Fruit fly (Drosophila melanogaster) whole organism, embryonic: ENCODE data around the gene CG18858.

ENCODE experiments used
- Antp ChIP-seq: fragments of 200-800 bp; sonication (Bioruptor generic); optimal IDR thresholded peaks from 3 replicates; lab custom pipeline; 2016; ENCODE audit warnings: missing biosample characterization, missing genetic modification characterization
- Atf3 ChIP-seq: fragments of 200-800 bp; sonication (Bioruptor generic); optimal IDR thresholded peaks from 3 replicates; lab custom pipeline; 2016; ENCODE audit warnings: missing biosample characterization, missing genetic modification characterization
- B-H2 ChIP-seq: fragments of 200-800 bp; sonication (Bioruptor generic); optimal IDR thresholded peaks from 2 replicates; lab custom pipeline; 2018; ENCODE audit warnings: missing biosample characterization, mild to moderate bottlenecking, missing genetic modification characterization
- C15 ChIP-seq: fragments of 200-800 bp; sonication (Bioruptor generic); IDR thresholded peaks from 3 replicates; pipeline ENCODE4 v1.3.6; 2022; ENCODE audit warnings: missing biosample characterization, missing genetic modification characterization
- CG10267 ChIP-seq: fragments of 200-800 bp; sonication (Bioruptor generic); optimal IDR thresholded peaks from 2 replicates; lab custom pipeline; 2018; ENCODE audit warnings: missing biosample characterization, mild to moderate bottlenecking, missing genetic modification characterization, moderate library complexity
- CG10366 ChIP-seq: fragments of 200-800 bp; sonication (Bioruptor generic); IDR thresholded peaks from 2 replicates; pipeline ENCODE4 v1.3.6; 2022; ENCODE audit warnings: missing biosample characterization, missing genetic modification characterization
- CG14441 ChIP-seq: fragments of 200-800 bp; sonication (Bioruptor generic); IDR thresholded peaks from 2 replicates; pipeline ENCODE4 v1.3.6; 2022; ENCODE audit warnings: missing biosample characterization, missing genetic modification characterization
- CG15073 ChIP-seq: fragments of 200-800 bp; sonication (Bioruptor generic); optimal IDR thresholded peaks from 2 replicates; lab custom pipeline; 2016; ENCODE audit warnings: missing biosample characterization, missing genetic modification characterization
- CG1603 ChIP-seq: fragments of 200-800 bp; sonication (Bioruptor generic); optimal IDR thresholded peaks from 2 replicates; lab custom pipeline; 2019; ENCODE audit warnings: missing biosample characterization, mild to moderate bottlenecking, missing genetic modification characterization, moderate library complexity
- CG17385 ChIP-seq: fragments of 200-800 bp; sonication (Bioruptor generic); optimal IDR thresholded peaks from 3 replicates; lab custom pipeline; 2018; ENCODE audit warnings: missing biosample characterization, mild to moderate bottlenecking, missing genetic modification characterization
- CG17568 ChIP-seq: fragments of 200-800 bp; sonication (Bioruptor generic); optimal IDR thresholded peaks from 2 replicates; lab custom pipeline; 2018; ENCODE audit warnings: missing biosample characterization, mild to moderate bottlenecking, missing genetic modification characterization, moderate library complexity
- CG17912 ChIP-seq: fragments of 200-800 bp; sonication (Bioruptor generic); optimal IDR thresholded peaks from 2 replicates; lab custom pipeline; 2018; ENCODE audit warnings: missing biosample characterization, mild to moderate bottlenecking, missing genetic modification characterization
- CG2712 ChIP-seq: fragments of 200-800 bp; optimal IDR thresholded peaks from 3 replicates; lab custom pipeline; 2019; ENCODE audit warnings: missing biosample characterization, mild to moderate bottlenecking, missing genetic modification characterization, moderate library complexity
- CG2875 ChIP-seq: fragments of 200-800 bp; sonication (Bioruptor generic); optimal IDR thresholded peaks from 2 replicates; lab custom pipeline; 2017; ENCODE audit warnings: missing biosample characterization, mild to moderate bottlenecking, missing genetic modification characterization, missing genetic modification reagents
- CG30403 ChIP-seq: fragments of 200-800 bp; sonication (Bioruptor generic); optimal IDR thresholded peaks from 3 replicates; lab custom pipeline; 2016; ENCODE audit warnings: missing biosample characterization, missing genetic modification characterization
- CG34376 ChIP-seq: fragments of 200-800 bp; sonication (Bioruptor generic); optimal IDR thresholded peaks from 2 replicates; lab custom pipeline; 2018; ENCODE audit warnings: missing biosample characterization, mild to moderate bottlenecking, missing genetic modification characterization
- CG4424 ChIP-seq: fragments of 200-800 bp; sonication (Bioruptor generic); optimal IDR thresholded peaks from 3 replicates; lab custom pipeline; 2016; ENCODE audit warnings: missing biosample characterization, missing genetic modification characterization
- CG4820 ChIP-seq: fragments of 200-800 bp; sonication (Bioruptor generic); optimal IDR thresholded peaks from 3 replicates; lab custom pipeline; 2016; ENCODE audit warnings: missing biosample characterization, missing genetic modification characterization
- CG7271 ChIP-seq: fragments of 200-800 bp; sonication (Bioruptor generic); optimal IDR thresholded peaks from 2 replicates; lab custom pipeline; 2018; ENCODE audit warnings: missing biosample characterization, mild to moderate bottlenecking, missing genetic modification characterization, moderate library complexity
- CG8359 ChIP-seq: fragments of 200-800 bp; sonication (Bioruptor generic); optimal IDR thresholded peaks from 2 replicates; lab custom pipeline; 2017; ENCODE audit warnings: missing biosample characterization, mild to moderate bottlenecking, missing genetic modification characterization, borderline replicate concordance
- CG9609 ChIP-seq: fragments of 200-800 bp; sonication (Bioruptor generic); optimal IDR thresholded peaks from 3 replicates; lab custom pipeline; 2016; ENCODE audit warnings: missing biosample characterization, missing genetic modification characterization
- D19B ChIP-seq: fragments of 200-800 bp; sonication (Bioruptor generic); optimal IDR thresholded peaks from 2 replicates; lab custom pipeline; 2017; ENCODE audit warnings: missing biosample characterization, mild to moderate bottlenecking, missing genetic modification characterization
- Ets97D ChIP-seq: fragments of 200-800 bp; sonication (Bioruptor generic); optimal IDR thresholded peaks from 3 replicates; lab custom pipeline; 2016; ENCODE audit warnings: missing biosample characterization, missing genetic modification characterization
- Fer1 ChIP-seq: fragments of 200-800 bp; sonication (Bioruptor generic); optimal IDR thresholded peaks from 2 replicates; lab custom pipeline; 2017; ENCODE audit warnings: missing biosample characterization, mild to moderate bottlenecking, missing genetic modification characterization
- Kr ChIP-seq: fragments of 200-800 bp; sonication (Bioruptor generic); optimal IDR thresholded peaks from 2 replicates; lab custom pipeline; 2017; ENCODE audit warnings: missing biosample characterization, mild to moderate bottlenecking, missing genetic modification characterization
- Lhr ChIP-seq: fragments of 200-800 bp; sonication (Bioruptor generic); optimal IDR thresholded peaks from 3 replicates; lab custom pipeline; 2017; ENCODE audit warnings: mild to moderate bottlenecking, missing biosample characterization, missing genetic modification reagents, missing genetic modification characterization
- Mrtf ChIP-seq: fragments of 200-800 bp; sonication (Bioruptor generic); IDR thresholded peaks from 3 replicates; pipeline ENCODE4 v1.3.6; 2022; ENCODE audit warnings: missing biosample characterization, missing genetic modification characterization
- NK7.1 ChIP-seq: fragments of 200-800 bp; sonication (Bioruptor generic); optimal IDR thresholded peaks from 3 replicates; lab custom pipeline; 2016; ENCODE audit warnings: missing biosample characterization, missing genetic modification characterization
- Neu2 ChIP-seq: fragments of 200-800 bp; sonication (Bioruptor generic); optimal IDR thresholded peaks from 3 replicates; lab custom pipeline; 2016; ENCODE audit warnings: missing biosample characterization, missing genetic modification characterization, borderline replicate concordance
- Sry-β ChIP-seq: fragments of 200-800 bp; sonication (Bioruptor generic); optimal IDR thresholded peaks from 2 replicates; lab custom pipeline; 2018; ENCODE audit warnings: missing biosample characterization, mild to moderate bottlenecking, missing genetic modification characterization, moderate library complexity
- al ChIP-seq: fragments of 200-800 bp; sonication (Bioruptor generic); IDR thresholded peaks from 2 replicates; pipeline ENCODE4 v1.3.6; 2022; ENCODE audit warnings: missing biosample characterization, missing genetic modification characterization
- aop ChIP-seq: fragments of 200-800 bp; sonication (Bioruptor generic); IDR thresholded peaks from 2 replicates; pipeline ENCODE4 v1.3.6; 2022; ENCODE audit warnings: missing biosample characterization, missing genetic modification characterization
- az2 ChIP-seq: fragments of 200-800 bp; sonication (Bioruptor generic); optimal IDR thresholded peaks from 3 replicates; lab custom pipeline; 2016; ENCODE audit warnings: missing biosample characterization, missing genetic modification characterization
- dan ChIP-seq: fragments of 200-800 bp; sonication (Bioruptor generic); IDR thresholded peaks from 2 replicates; pipeline ENCODE4 v1.3.6; 2022; ENCODE audit warnings: missing biosample characterization, missing genetic modification characterization
- dmrt11E ChIP-seq: fragments of 200-800 bp; sonication (Bioruptor generic); optimal IDR thresholded peaks from 3 replicates; lab custom pipeline; 2018; ENCODE audit warnings: missing biosample characterization, mild to moderate bottlenecking, missing genetic modification characterization, moderate library complexity
- fru ChIP-seq: fragments of >200 bp; optimal IDR thresholded peaks from 2 replicates; lab custom pipeline; 2017
- ftz-f1 ChIP-seq: fragments of 200-800 bp; sonication (Bioruptor generic); optimal IDR thresholded peaks from 2 replicates; lab custom pipeline; 2016; ENCODE audit warnings: missing biosample characterization, missing genetic modification characterization
- ind ChIP-seq: fragments of 200-800 bp; sonication (Bioruptor generic); optimal IDR thresholded peaks from 3 replicates; lab custom pipeline; 2016; ENCODE audit warnings: missing biosample characterization, missing genetic modification characterization
- lov ChIP-seq, 2 experiments: fragments of 200-800 bp in 1 of 2; fragments of >200 bp in 1 of 2; sonication (Bioruptor generic) in 1 of 2; IDR thresholded peaks in 1 of 2; optimal IDR thresholded peaks in 1 of 2; 2 replicates in 1 of 2; 3 replicates in 1 of 2; pipeline versions ENCODE4 v1.3.6 to Lab custom; 2017 to 2022; ENCODE audit warnings: missing biosample characterization in 1 of 2, missing genetic modification characterization in 1 of 2
- nerfin-1 ChIP-seq: fragments of 200-800 bp; sonication (Bioruptor generic); optimal IDR thresholded peaks from 3 replicates; lab custom pipeline; 2019; ENCODE audit warnings: missing biosample characterization, mild to moderate bottlenecking, missing genetic modification characterization, moderate library complexity
- nmo ChIP-seq: fragments of 200-800 bp; sonication (Bioruptor generic); optimal IDR thresholded peaks from 2 replicates; lab custom pipeline; 2018; ENCODE audit warnings: missing biosample characterization, mild to moderate bottlenecking, missing genetic modification characterization, moderate library complexity
- onecut ChIP-seq: fragments of 200-800 bp; sonication (Bioruptor generic); IDR thresholded peaks from 2 replicates; pipeline ENCODE4 v1.3.6; 2022; ENCODE audit warnings: missing biosample characterization, missing genetic modification characterization
- pan ChIP-seq, 4 experiments: fragments of >200 bp in 3 of 4; fragments of 200-800 bp in 1 of 4; sonication (Bioruptor generic) in 1 of 4; optimal IDR thresholded peaks in 3 of 4; IDR thresholded peaks in 1 of 4; 2 replicates each; pipeline versions ENCODE4 v1.3.6 to Lab custom; 2017 to 2022; ENCODE audit warnings: missing biosample characterization in 2 of 4, missing genetic modification characterization in 2 of 4, mixed read lengths in 1 of 4
- pita ChIP-seq: fragments of 200-800 bp; sonication (Bioruptor generic); optimal IDR thresholded peaks from 2 replicates; lab custom pipeline; 2017; ENCODE audit warnings: missing biosample characterization, mild to moderate bottlenecking, missing genetic modification characterization
- run ChIP-seq: fragments of 200-800 bp; sonication (Bioruptor generic); optimal IDR thresholded peaks from 3 replicates; lab custom pipeline; 2018; ENCODE audit warnings: missing biosample characterization, mild to moderate bottlenecking, missing genetic modification characterization
- salm ChIP-seq: fragments of 200-800 bp; sonication (Bioruptor generic); optimal IDR thresholded peaks from 2 replicates; lab custom pipeline; 2018; ENCODE audit warnings: missing biosample characterization, mild to moderate bottlenecking, missing genetic modification characterization
- sens ChIP-seq: fragments of 200-800 bp; sonication (Bioruptor generic); peaks from one replicate; lab custom pipeline; 2016; ENCODE audit warnings: missing biosample characterization, missing genetic modification characterization
- sima ChIP-seq: fragments of 200-800 bp; sonication (Bioruptor generic); optimal IDR thresholded peaks from 2 replicates; lab custom pipeline; 2016; ENCODE audit warnings: missing biosample characterization, missing genetic modification characterization
- unc-4 ChIP-seq: fragments of 200-800 bp; sonication (Bioruptor generic); IDR thresholded peaks from 2 replicates; pipeline ENCODE4 v1.3.6; 2022; ENCODE audit warnings: missing biosample characterization, missing genetic modification characterization; ENCODE audit not compliant: partially characterized antibody
- z ChIP-seq: fragments of 200-800 bp; sonication (Bioruptor generic); IDR thresholded peaks from 3 replicates; pipeline ENCODE4 v1.3.6; 2022; ENCODE audit warnings: missing biosample characterization, missing genetic modification characterization

CG18858 gene

dm6 chr2L:20414750-20415211 lies 44.1 kb downstream of the CG18858 start, which contains the start of gene CG10947 (continued):
- no peak for TF ChIP-seq salm (tag; lab: Kevin White, UChicago)
- no peak for TF ChIP-seq fru
- TF ChIP-seq B-H2 (GFP tag; lab: Kevin White, UChicago): peak; percentile 75
- TF ChIP-seq Mrtf (GFP tag; lab: Robert Waterston, UW): peak; percentile 19; the same call in 1 of the 3 replicates
- peak; percentile 57 for TF ChIP-seq Ets97D (GFP tag; lab: Kevin White, UChicago)
- TF ChIP-seq Kr: no peak
- TF ChIP-seq Fer1 (GFP tag; lab: Kevin White, UChicago): peak; percentile 61
- TF ChIP-seq pita: no peak
- peak; percentile 62 for TF ChIP-seq unc-4 (GFP tag; lab: Robert Waterston, UW)
- no peak for TF ChIP-seq sima
- peak; percentile 47 for TF ChIP-seq CG2712 (tag; lab: Kevin White, UChicago)
- peak; percentile 60 for TF ChIP-seq nmo
- TF ChIP-seq CG2875: peak; percentile 65
- peak; percentile 44 for TF ChIP-seq D19B (GFP tag; lab: Kevin White, UChicago)
- TF ChIP-seq nerfin-1 (tag; lab: Kevin White, UChicago): no peak
- TF ChIP-seq CG4820 (GFP tag; lab: Kevin White, UChicago): peak; percentile 56
- TF ChIP-seq ftz-f1 (GFP tag; lab: Kevin White, UChicago): peak; percentile 11
- TF ChIP-seq CG17912 (GFP tag; lab: Kevin White, UChicago): peak; percentile 82
- no peak for TF ChIP-seq pan (optimal IDR thresholded peaks at IDR 0.05; lab: Kevin White, UChicago)
- TF ChIP-seq pan (GFP tag; optimal IDR thresholded peaks at IDR 0.05 in 1 of 2, IDR thresholded peaks at IDR 0.05 in 1 of 2): peak in 1 of 2 experiments; percentile 54
- TF ChIP-seq CG17568 (GFP tag; lab: Kevin White, UChicago): peak; percentile 66
- peak; percentile 70 for TF ChIP-seq Antp (GFP tag; lab: Kevin White, UChicago)
- peak; percentile 57 for TF ChIP-seq NK7.1
- TF ChIP-seq Sry-β (GFP tag; lab: Kevin White, UChicago): no peak
- peak; percentile 73 for TF ChIP-seq onecut
- peak; percentile 7 for TF ChIP-seq CG34376 (GFP tag; lab: Kevin White, UChicago)
- TF ChIP-seq CG15073 (GFP tag; lab: Kevin White, UChicago): no peak
- peak; percentile 74 for TF ChIP-seq CG4424 (GFP tag; lab: Kevin White, UChicago)
- TF ChIP-seq CG10267 (tag; lab: Kevin White, UChicago): peak; percentile 81
- TF ChIP-seq CG10366 (GFP tag; lab: Robert Waterston, UW): peak; percentile 52
- TF ChIP-seq al (GFP tag; lab: Robert Waterston, UW): no peak
- no peak for TF ChIP-seq z (GFP tag; lab: Robert Waterston, UW)
- peak; percentile 4 for TF ChIP-seq CG7271 (tag; lab: Kevin White, UChicago)
- TF ChIP-seq CG17385 (GFP tag; lab: Kevin White, UChicago): peak; percentile 65
- peak; percentile 76 for TF ChIP-seq az2 (GFP tag; lab: Kevin White, UChicago)
- TF ChIP-seq CG8359: peak; percentile 21
- TF ChIP-seq lov (optimal IDR thresholded peaks at IDR 0.05; lab: Kevin White, UChicago): no peak
- peak; percentile 70; the same call in 1 of the 3 replicates for TF ChIP-seq lov (GFP tag; IDR thresholded peaks at IDR 0.05; lab: Robert Waterston, UW)
- no peak for TF ChIP-seq C15 (GFP tag; lab: Robert Waterston, UW)
- peak; percentile 57 for TF ChIP-seq ind (GFP tag; lab: Kevin White, UChicago)
- no peak for TF ChIP-seq dan
- peak; percentile 79 for TF ChIP-seq Lhr (GFP tag; lab: Kevin White, UChicago)
- peak; percentile 53 for TF ChIP-seq CG9609 (GFP tag; lab: Kevin White, UChicago)
- TF ChIP-seq run (tag; lab: Kevin White, UChicago): peak; percentile 72
- TF ChIP-seq dmrt11E (tag; lab: Kevin White, UChicago): peak; percentile 60
- TF ChIP-seq Neu2 (GFP tag; lab: Kevin White, UChicago): peak; percentile 1
- peak; percentile 67 for TF ChIP-seq CG30403
- peak; percentile 90 for TF ChIP-seq sens (GFP tag; lab: Kevin White, UChicago)
- TF ChIP-seq Atf3 (GFP tag; lab: Kevin White, UChicago): peak; percentile 65
- no peak for TF ChIP-seq aop (GFP tag; lab: Robert Waterston, UW)
- peak; percentile 55 for TF ChIP-seq CG14441
- peak; percentile 67 for TF ChIP-seq CG1603
